Fruit fly (Drosophila melanogaster) ovary, adult (tissue): ENCODE data around the gene CG18301.

Source experiments
- CG17801 ChIP-seq: fragments of 200-800 bp; optimal IDR thresholded peaks from 2 replicates; lab custom pipeline; 2019; ENCODE audit warnings: missing biosample characterization, mild to moderate bottlenecking, missing genetic modification characterization, moderate library complexity; ENCODE audit not compliant: partially characterized antibody

The CG18301 gene

DNA sequence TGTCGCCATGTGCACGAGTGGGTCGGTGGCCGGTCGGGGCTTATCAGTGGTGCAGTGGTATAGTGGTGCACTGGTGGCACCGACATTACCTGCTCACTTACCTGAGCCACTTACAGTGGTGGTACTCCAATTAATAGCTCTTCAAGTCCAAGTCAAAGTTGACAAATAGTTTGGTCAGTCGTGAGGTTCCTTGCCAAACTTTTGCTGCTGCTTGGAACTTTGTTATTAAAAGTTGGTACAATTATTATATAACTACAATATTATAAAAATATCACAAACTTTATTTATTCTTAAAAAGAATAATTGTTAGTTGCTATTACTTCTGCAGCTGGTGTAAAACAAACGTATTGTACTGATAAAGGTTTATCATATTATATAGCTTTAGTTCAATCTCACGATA is 12.4 kb downstream of the CG18301 start:
- TF ChIP-seq CG17801, result no peak

- TF ChIP-seq CG17801, result no peak
These were observed 12.9 kb downstream of the CG18301 start, which contains the start of gene Trim9 for dm6 chr2L:10544421-10545120. Gene Trim9 (plus strand): TSS chr2L:10544883.

DNA sequence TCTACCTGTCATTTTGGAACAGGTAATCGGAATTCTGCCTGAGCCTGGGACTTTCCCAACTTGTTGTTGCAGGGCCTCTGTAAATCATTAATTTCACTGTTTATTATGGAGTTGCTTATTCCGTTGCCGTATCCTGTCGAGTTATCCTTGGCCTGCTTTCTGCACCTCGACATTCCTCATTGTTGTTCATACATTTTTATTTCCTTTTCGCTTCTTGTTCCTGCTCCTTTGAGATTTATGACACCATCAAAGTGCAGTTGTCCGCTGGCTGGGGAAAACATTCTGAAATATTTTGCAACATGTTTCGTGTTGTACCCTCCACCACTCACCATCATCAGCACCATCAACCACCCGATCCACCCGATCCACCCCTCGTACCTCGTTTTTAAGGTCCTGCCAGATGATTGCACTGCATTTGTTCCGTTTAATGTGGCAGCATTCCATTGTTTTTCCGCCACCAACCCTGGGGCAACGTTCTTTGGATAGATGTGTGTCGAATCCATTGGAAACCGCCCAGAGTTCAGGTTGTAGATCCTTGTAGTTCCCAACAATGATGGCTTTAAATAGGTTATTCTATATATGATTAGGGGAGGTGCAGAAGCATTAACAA is 17.3 kb downstream of the CG18301 start:
- no peak for TF ChIP-seq CG17801

- no peak for TF ChIP-seq CG17801
These were observed 21.2 kb downstream of the CG18301 start for dm6 chr2L:10552807-10553206.

- TF ChIP-seq CG17801, result no peak
These were observed 22.1 kb downstream of the CG18301 start for dm6 chr2L:10553692-10554091.

DNA sequence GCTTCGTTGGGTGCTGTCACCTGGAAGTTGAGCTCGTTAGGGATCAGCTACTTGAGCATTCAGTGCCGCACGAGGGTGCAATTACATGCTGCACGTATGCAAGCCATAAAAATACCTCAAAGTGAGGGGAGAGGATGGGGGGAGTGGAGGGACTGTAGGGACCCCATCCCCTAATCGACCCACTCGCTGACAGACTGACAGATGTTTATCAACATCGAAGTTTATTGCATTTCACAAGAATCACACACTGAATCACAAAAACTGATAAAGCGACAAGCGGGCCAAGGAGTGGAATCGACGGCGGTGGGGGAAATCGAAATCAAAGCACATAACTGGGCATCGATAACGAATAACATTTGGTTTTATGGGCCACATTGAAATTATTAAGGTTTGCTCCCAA is 23.1 kb downstream of the CG18301 start:
- no peak for TF ChIP-seq CG17801

DNA sequence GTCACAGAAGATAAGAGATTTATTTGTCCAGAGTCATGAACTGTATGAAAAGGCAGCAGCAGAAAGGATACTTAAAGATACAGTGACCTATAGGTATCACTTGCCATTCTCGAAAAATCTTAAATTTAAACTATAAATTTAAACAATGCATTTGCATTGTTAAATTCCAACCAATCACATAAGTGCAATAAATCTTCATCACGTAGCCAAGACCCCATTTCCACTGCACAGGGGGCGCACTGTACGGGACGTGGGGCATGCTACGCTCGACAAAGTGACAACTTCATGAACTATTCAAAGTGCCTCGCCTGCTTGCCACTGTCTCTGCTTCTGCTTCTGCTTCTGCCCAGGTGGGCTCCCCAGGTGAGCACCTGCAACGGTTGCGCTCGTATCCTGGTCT is 23.6 kb downstream of the CG18301 start:
- TF ChIP-seq CG17801, result no peak

DNA sequence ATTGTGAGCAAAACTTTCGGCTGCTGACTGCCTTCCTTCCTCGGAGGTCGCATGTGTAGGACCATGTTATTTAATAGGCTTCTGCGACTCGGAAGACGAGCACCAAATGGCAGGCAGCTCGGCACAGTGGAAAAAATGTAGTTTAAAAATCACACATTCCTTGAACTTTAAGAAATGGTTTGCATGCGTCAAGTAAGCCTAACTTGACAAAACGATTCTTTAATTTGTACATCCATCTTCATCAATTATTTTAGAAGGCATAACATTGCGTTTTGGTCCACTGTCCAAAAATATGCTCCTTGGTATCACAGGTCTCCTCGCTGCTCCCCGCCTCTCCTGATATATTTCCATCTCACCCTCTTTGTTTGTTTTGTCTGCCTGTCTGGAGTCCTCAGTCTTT is 34.1 kb downstream of the CG18301 start:
- TF ChIP-seq CG17801, result no peak

DNA sequence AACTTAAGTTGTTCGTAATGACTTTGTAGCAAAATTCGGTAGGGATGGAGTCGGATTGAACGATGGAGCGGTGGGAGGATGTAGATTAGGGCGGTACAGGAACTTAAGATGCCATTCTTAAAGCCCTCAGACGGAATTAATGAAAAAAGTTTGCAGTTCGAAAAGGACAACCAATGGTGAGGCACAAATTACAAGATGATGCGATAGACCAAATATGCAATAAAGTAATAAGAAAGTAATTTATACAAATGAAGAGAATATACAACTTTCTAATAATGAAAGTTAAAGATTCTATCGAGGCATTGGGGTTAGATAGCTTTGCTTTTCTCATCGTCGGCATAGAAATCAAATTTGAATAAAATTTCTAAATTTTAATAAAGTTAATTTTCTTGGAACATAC is 35.3 kb downstream of the CG18301 start, which contains the start of gene CG6138:
Gene CG6138, plus strand, starts transcription at position 301 of the 400 bp plus-strand sequence.
- TF ChIP-seq CG17801, result no peak

DNA sequence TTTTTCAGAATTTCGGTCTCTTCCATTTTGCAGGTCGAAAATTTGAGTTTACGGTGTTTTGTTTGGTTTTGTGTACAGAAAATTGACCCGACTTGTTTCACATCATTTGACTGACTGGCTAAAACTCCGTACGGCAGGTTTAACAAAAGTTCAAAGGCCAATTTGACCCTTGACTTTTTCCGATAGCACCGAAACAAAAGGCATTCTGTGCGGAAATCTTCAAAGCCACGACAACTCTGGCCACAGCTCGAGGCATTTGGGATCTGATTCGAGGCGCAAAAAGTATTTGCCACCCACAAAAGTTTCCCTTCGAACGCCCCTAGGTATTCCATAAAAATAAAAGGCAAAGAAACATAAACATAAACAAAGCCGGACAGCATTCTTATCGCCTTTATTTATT is 46.1 kb downstream of the CG18301 start, which contains the start of gene w-cup:
Gene w-cup, minus strand, starts transcription at position 101 of the 400 bp plus-strand sequence.
- TF ChIP-seq CG17801, result no peak

dm6 chr2L:10579453-10579852 is 47.8 kb downstream of the CG18301 start, which contains the start of gene CG34160:
Gene CG34160 (plus strand): TSS chr2L:10579753.
- no peak for TF ChIP-seq CG17801

DNA sequence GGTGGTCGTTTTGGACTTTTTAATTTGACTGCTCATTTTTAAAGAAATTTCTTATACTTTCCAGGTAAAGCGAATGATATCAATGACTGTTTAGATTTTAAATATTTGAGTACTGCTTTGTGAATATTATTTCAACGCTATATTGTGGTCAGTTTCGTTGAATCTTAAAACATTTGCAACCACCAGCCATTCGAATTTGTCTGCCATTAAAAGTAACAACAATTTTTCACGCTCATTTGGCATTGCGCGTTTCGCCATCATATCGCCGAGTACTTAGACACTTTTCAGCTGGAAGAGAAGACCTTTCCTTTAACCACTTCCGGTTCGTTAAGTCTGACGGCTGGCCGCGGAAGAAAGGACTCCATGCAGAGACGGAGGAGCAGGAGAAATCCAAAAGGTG is 50.0 kb downstream of the CG18301 start, which contains the start of gene CG34161:
Gene CG34161, minus strand, starts transcription at position 101 of the 400 bp plus-strand sequence.
- TF ChIP-seq CG17801, result no peak
